Worm (Caenorhabditis elegans) whole organism, midembryonic: Measurements from ENCODE around the gene C13A10.1.

Experiments used
- T22C8.4 ChIP-seq: fragments of 200-800 bp; sonication (Bioruptor generic); IDR thresholded peaks from 2 replicates; pipeline ENCODE4 v1.3.6; 2022; ENCODE audit warnings: missing genetic modification characterization, missing compliant biosample characterization
- cog-1 ChIP-seq: sonication (generic microtip); optimal IDR thresholded peaks from 2 replicates; lab custom pipeline; 2016; ENCODE audit warnings: missing genetic modification characterization, missing compliant biosample characterization
- flt-1 ChIP-seq: fragments of 200-800 bp; sonication (Bioruptor generic); IDR thresholded peaks from 2 replicates; pipeline ENCODE4 v1.3.6; 2022; ENCODE audit warnings: missing genetic modification characterization, missing compliant biosample characterization
- klf-2 ChIP-seq: fragments of 200-800 bp; sonication (Bioruptor generic); conservative IDR thresholded peaks from 2 replicates; pipeline ENCODE4 v1.3.6; 2022; ENCODE audit warnings: missing genetic modification reagents, missing genetic modification characterization, missing compliant biosample characterization
- med-1 ChIP-seq: sonication (generic microtip); optimal IDR thresholded peaks from 2 replicates; lab custom pipeline; 2017; ENCODE audit warnings: missing genetic modification characterization, mild to moderate bottlenecking, missing compliant biosample characterization, antibody characterized with exemption, missing genetic modification reagents; ENCODE audit not compliant: insufficient read depth
- ref-1 ChIP-seq: fragments of 200-800 bp; sonication (Bioruptor generic); conservative IDR thresholded peaks from 2 replicates; pipeline ENCODE4 v1.3.6; 2022; ENCODE audit warnings: missing genetic modification reagents, missing genetic modification characterization, missing compliant biosample characterization
- tab-1 ChIP-seq: fragments of 200-800 bp; sonication (Bioruptor generic); IDR thresholded peaks from 2 replicates; pipeline ENCODE4 v1.3.6; 2022; ENCODE audit warnings: missing genetic modification characterization, missing compliant biosample characterization
- ztf-23 ChIP-seq: fragments of 200-800 bp; sonication (Bioruptor generic); IDR thresholded peaks from 2 replicates; pipeline ENCODE4 v1.3.6; 2022; ENCODE audit warnings: missing genetic modification reagents, missing genetic modification characterization, missing compliant biosample characterization
- ztf-29 ChIP-seq: fragments of 200-800 bp; sonication (Bioruptor generic); IDR thresholded peaks from 2 replicates; pipeline ENCODE4 v1.3.6; 2022; ENCODE audit warnings: missing genetic modification reagents, missing genetic modification characterization, missing compliant biosample characterization

DNA sequence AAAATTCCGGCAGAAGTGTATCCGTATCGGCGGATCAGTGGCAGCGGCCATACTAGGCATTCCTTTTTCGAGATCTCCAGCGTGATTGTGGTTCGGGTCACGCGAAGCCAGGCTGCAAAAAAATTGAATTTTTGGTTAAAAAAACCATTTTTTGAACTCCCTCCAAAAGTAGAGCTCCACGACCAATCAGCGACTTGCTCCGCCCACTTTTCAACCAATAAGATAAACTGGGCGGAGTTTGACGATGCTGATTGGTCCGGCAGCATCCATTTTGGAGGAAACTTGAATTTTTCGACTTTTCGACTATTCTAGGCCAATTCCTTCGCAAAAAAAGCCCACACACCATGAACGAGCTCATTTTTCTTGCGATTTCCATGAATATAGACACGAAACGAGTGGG is 19.0 kb upstream of the C13A10.1 start:
- TF ChIP-seq flt-1 (GFP tag; lab: Robert Waterston, UW) (no peak), cog-1 (tag; lab: Kevin White, UChicago) (no peak), ztf-23 (no peak), tab-1 (GFP tag; lab: Robert Waterston, UW) (no peak), med-1 (GFP tag; lab: Kevin White, UChicago) (no peak), T22C8.4 (no peak), klf-2 (no peak), ref-1 (no peak), ztf-29 (GFP tag; lab: Robert Waterston, UW) (no peak)
